Worm (Caenorhabditis elegans) whole organism, L1 larva: ENCODE results near the gene nspb-3.

Source experiments
- C16A3.4 ChIP-seq: fragments of 150-350 bp; optimal IDR thresholded peaks from 2 replicates; lab custom pipeline; 2014; ENCODE audit warnings: missing biosample characterization, missing genetic modification characterization
- C34B4.2 ChIP-seq: sonication (generic microtip); optimal IDR thresholded peaks from 2 replicates; lab custom pipeline; 2017; ENCODE audit warnings: mild to moderate bottlenecking, missing genetic modification characterization, missing compliant biosample characterization
- aha-1 ChIP-seq: fragments of 150-350 bp; optimal IDR thresholded peaks from 2 replicates; lab custom pipeline; 2014; ENCODE audit warnings: missing biosample characterization, missing genetic modification characterization
- alr-1 ChIP-seq: fragments of 200-800 bp; sonication (Bioruptor generic); optimal IDR thresholded peaks from 2 replicates; lab custom pipeline; 2018; ENCODE audit warnings: borderline replicate concordance, mild to moderate bottlenecking, missing genetic modification characterization, missing compliant biosample characterization
- aly-2 ChIP-seq: fragments of 150-350 bp; optimal IDR thresholded peaks from 2 replicates; lab custom pipeline; 2014; ENCODE audit warnings: missing biosample characterization, missing genetic modification characterization
- ama-1 ChIP-seq: fragments of 150-350 bp; optimal IDR thresholded peaks from 2 replicates; lab custom pipeline; 2014
- blmp-1 ChIP-seq: fragments of 150-350 bp; optimal IDR thresholded peaks from 2 replicates; lab custom pipeline; 2014; ENCODE audit warnings: missing biosample characterization, missing genetic modification characterization
- ceh-63 ChIP-seq: fragments of 200-800 bp; sonication (Bioruptor generic); optimal IDR thresholded peaks from 2 replicates; lab custom pipeline; 2018; ENCODE audit warnings: mild to moderate bottlenecking, missing genetic modification characterization, missing compliant biosample characterization
- ceh-8 ChIP-seq: fragments of 200-800 bp; sonication (Bioruptor generic); optimal IDR thresholded peaks from 2 replicates; lab custom pipeline; 2018; ENCODE audit warnings: mild to moderate bottlenecking, missing genetic modification characterization, moderate library complexity, missing compliant biosample characterization
- ceh-88 ChIP-seq: fragments of 200-800 bp; sonication (Bioruptor generic); IDR thresholded peaks from 2 replicates; pipeline ENCODE4 v1.3.6; 2022; ENCODE audit warnings: missing genetic modification characterization, missing compliant biosample characterization
- ceh-90 ChIP-seq: sonication (generic microtip); optimal IDR thresholded peaks from 2 replicates; lab custom pipeline; 2016; ENCODE audit warnings: missing genetic modification characterization, missing compliant biosample characterization
- ces-1 ChIP-seq: fragments of 150-350 bp; optimal IDR thresholded peaks from 2 replicates; lab custom pipeline; 2014; ENCODE audit warnings: missing biosample characterization, missing genetic modification reagents, missing genetic modification characterization
- dpl-1 ChIP-seq, 3 experiments: fragments of 150-350 bp in 2 of 3; sonication (generic microtip) in 1 of 3; optimal IDR thresholded peaks; 2 replicates each; lab custom pipeline; 2014 to 2017; ENCODE audit warnings: missing biosample characterization in 3 of 3, missing genetic modification characterization in 3 of 3, missing genetic modification reagents in 3 of 3
- dsc-1 ChIP-seq: sonication (generic microtip); optimal IDR thresholded peaks from 2 replicates; lab custom pipeline; 2016; ENCODE audit warnings: mild to moderate bottlenecking, missing genetic modification characterization, missing compliant biosample characterization
- efl-1 ChIP-seq, 4 experiments: fragments of 150-350 bp; optimal IDR thresholded peaks in 3 of 4; peaks in 1 of 4; 1 replicate in 1 of 4; 2 replicates in 3 of 4; lab custom pipeline; 2014; ENCODE audit warnings: missing biosample characterization in 2 of 4, missing genetic modification characterization in 2 of 4, missing genetic modification reagents in 2 of 4
- egl-27 ChIP-seq, 2 experiments: fragments of 150-350 bp in 1 of 2; sonication (generic microtip); optimal IDR thresholded peaks; 3 replicates each; lab custom pipeline; 2017 to 2018; ENCODE audit warnings: missing biosample characterization in 2 of 2, missing genetic modification characterization in 2 of 2, missing genetic modification reagents in 2 of 2
- elt-2 ChIP-seq: sonication (generic microtip); optimal IDR thresholded peaks from 2 replicates; lab custom pipeline; 2016; ENCODE audit warnings: missing genetic modification characterization, mild to moderate bottlenecking, inconsistent platforms, missing compliant biosample characterization, missing genetic modification reagents
- elt-3 ChIP-seq, 6 experiments: fragments of 150-350 bp in 1 of 6; sonication (generic microtip); optimal IDR thresholded peaks; 2 replicates each; lab custom pipeline; 2017 to 2018; ENCODE audit warnings: missing biosample characterization in 6 of 6, missing genetic modification characterization in 6 of 6, inconsistent platforms in 1 of 6
- ets-5 ChIP-seq: fragments of 200-800 bp; sonication (Bioruptor generic); IDR thresholded peaks from 2 replicates; pipeline ENCODE4 v1.3.6; 2022; ENCODE audit warnings: missing genetic modification characterization, missing compliant biosample characterization
- fkh-10 ChIP-seq: sonication (generic microtip); optimal IDR thresholded peaks from 2 replicates; lab custom pipeline; 2017; ENCODE audit warnings: missing biosample characterization, missing genetic modification reagents, missing genetic modification characterization
- fkh-8 ChIP-seq: sonication (generic microtip); optimal IDR thresholded peaks from 2 replicates; lab custom pipeline; 2016; ENCODE audit warnings: mild to moderate bottlenecking, missing genetic modification characterization, missing compliant biosample characterization
- fos-1 ChIP-seq: fragments of 150-350 bp; optimal IDR thresholded peaks from 2 replicates; lab custom pipeline; 2014; ENCODE audit warnings: missing biosample characterization, missing genetic modification characterization
- grh-1 ChIP-seq: fragments of 200-800 bp; sonication (Bioruptor generic); IDR thresholded peaks from 2 replicates; pipeline ENCODE4 v1.3.6; 2022; ENCODE audit warnings: missing genetic modification reagents, missing genetic modification characterization, missing compliant biosample characterization
- hlh-17 ChIP-seq: fragments of 200-800 bp; sonication (Bioruptor generic); optimal IDR thresholded peaks from 2 replicates; lab custom pipeline; 2018; ENCODE audit warnings: missing genetic modification characterization, mild to moderate bottlenecking, missing compliant biosample characterization, moderate library complexity, borderline replicate concordance
- hlh-4 ChIP-seq: sonication (generic microtip); optimal IDR thresholded peaks from 2 replicates; lab custom pipeline; 2016; ENCODE audit warnings: mild to moderate bottlenecking, missing genetic modification characterization, missing compliant biosample characterization
- isw-1 ChIP-seq: fragments of 200-800 bp; sonication (Bioruptor generic); IDR thresholded peaks from 2 replicates; pipeline ENCODE4 v1.3.6; 2022; ENCODE audit warnings: missing genetic modification characterization, missing compliant biosample characterization
- jun-1 ChIP-seq: fragments of 150-350 bp; optimal IDR thresholded peaks from 2 replicates; lab custom pipeline; 2014; ENCODE audit warnings: missing biosample characterization, missing genetic modification reagents, missing genetic modification characterization
- lin-14 ChIP-seq: fragments of 200-800 bp; sonication (Bioruptor generic); optimal IDR thresholded peaks from 2 replicates; lab custom pipeline; 2018; ENCODE audit warnings: mild to moderate bottlenecking, missing genetic modification characterization, moderate library complexity, missing compliant biosample characterization
- lir-3 ChIP-seq: sonication (generic microtip); optimal IDR thresholded peaks from 2 replicates; lab custom pipeline; 2016; ENCODE audit warnings: mild to moderate bottlenecking, missing genetic modification characterization, moderate library complexity, missing compliant biosample characterization; ENCODE audit not compliant: poor library complexity
- lsy-2 ChIP-seq, 2 experiments: fragments of 150-350 bp; optimal IDR thresholded peaks; 2 replicates each; lab custom pipeline; 2014; ENCODE audit warnings: missing biosample characterization in 2 of 2, missing genetic modification characterization in 2 of 2
- mab-9 ChIP-seq: fragments of 200-800 bp; sonication (Bioruptor generic); IDR thresholded peaks from 2 replicates; pipeline ENCODE4 v1.3.6; 2022; ENCODE audit warnings: missing genetic modification reagents, missing genetic modification characterization, missing compliant biosample characterization
- mdl-1 ChIP-seq, 2 experiments: fragments of 150-350 bp; optimal IDR thresholded peaks; 2 replicates each; lab custom pipeline; 2014 to 2017; ENCODE audit warnings: missing biosample characterization in 2 of 2, missing genetic modification characterization in 2 of 2, inconsistent platforms in 1 of 2
- mef-2 ChIP-seq: fragments of 150-350 bp; optimal IDR thresholded peaks from 2 replicates; lab custom pipeline; 2014; ENCODE audit warnings: missing biosample characterization, missing genetic modification characterization
- mep-1 ChIP-seq: fragments of 150-350 bp; optimal IDR thresholded peaks from 2 replicates; lab custom pipeline; 2014; ENCODE audit warnings: missing biosample characterization, missing genetic modification characterization
- nhr-11 ChIP-seq: fragments of 150-350 bp; optimal IDR thresholded peaks from 2 replicates; lab custom pipeline; 2014; ENCODE audit warnings: missing biosample characterization, missing genetic modification characterization
- nhr-19 ChIP-seq: fragments of 200-800 bp; sonication (Bioruptor generic); conservative IDR thresholded peaks from 2 replicates; pipeline ENCODE4 v1.3.6; 2022; ENCODE audit warnings: missing genetic modification characterization, missing compliant biosample characterization
- nhr-28 ChIP-seq: fragments of 150-350 bp; optimal IDR thresholded peaks from 2 replicates; lab custom pipeline; 2014; ENCODE audit warnings: missing biosample characterization, missing genetic modification characterization
- nhr-71 ChIP-seq: sonication (generic microtip); optimal IDR thresholded peaks from 2 replicates; lab custom pipeline; 2016; ENCODE audit warnings: mild to moderate bottlenecking, missing genetic modification characterization, moderate library complexity, missing compliant biosample characterization
- nhr-77 ChIP-seq: fragments of 150-350 bp; optimal IDR thresholded peaks from 2 replicates; lab custom pipeline; 2014; ENCODE audit warnings: missing biosample characterization, missing genetic modification characterization
- nhr-84 ChIP-seq: sonication (generic microtip); optimal IDR thresholded peaks from 2 replicates; lab custom pipeline; 2017; ENCODE audit warnings: missing biosample characterization, missing genetic modification characterization
- nhr-90 ChIP-seq: sonication (generic microtip); optimal IDR thresholded peaks from 2 replicates; lab custom pipeline; 2016; ENCODE audit warnings: mild to moderate bottlenecking, missing genetic modification characterization, missing compliant biosample characterization; ENCODE audit not compliant: poor library complexity
- pqm-1 ChIP-seq: sonication (generic microtip); optimal IDR thresholded peaks from 3 replicates; lab custom pipeline; 2017; ENCODE audit warnings: missing biosample characterization, missing genetic modification characterization
- skn-1 ChIP-seq: fragments of 150-350 bp; optimal IDR thresholded peaks from 2 replicates; lab custom pipeline; 2014; ENCODE audit warnings: missing biosample characterization, missing genetic modification characterization
- sox-4 ChIP-seq: sonication (generic microtip); optimal IDR thresholded peaks from 2 replicates; lab custom pipeline; 2016; ENCODE audit warnings: missing genetic modification characterization, missing compliant biosample characterization
- sptf-1 ChIP-seq: fragments of 150-350 bp; optimal IDR thresholded peaks from 2 replicates; lab custom pipeline; 2014; ENCODE audit warnings: missing biosample characterization, missing genetic modification characterization
- tbx-2 ChIP-seq: sonication (generic microtip); optimal IDR thresholded peaks from 2 replicates; lab custom pipeline; 2016; ENCODE audit warnings: missing genetic modification characterization, missing compliant biosample characterization
- tlp-1 ChIP-seq: fragments of 150-350 bp; optimal IDR thresholded peaks from 2 replicates; lab custom pipeline; 2014; ENCODE audit warnings: missing biosample characterization, missing genetic modification characterization
- unc-62 ChIP-seq: fragments of 150-350 bp; optimal IDR thresholded peaks from 2 replicates; lab custom pipeline; 2014; ENCODE audit warnings: missing biosample characterization, missing genetic modification reagents, missing genetic modification characterization
- unc-86 ChIP-seq: sonication (generic microtip); optimal IDR thresholded peaks from 2 replicates; lab custom pipeline; 2016; ENCODE audit warnings: missing genetic modification characterization, missing compliant biosample characterization
- unc-98 ChIP-seq: fragments of 200-800 bp; sonication (Bioruptor generic); IDR thresholded peaks from 2 replicates; pipeline ENCODE4 v1.3.6; 2022; ENCODE audit warnings: missing genetic modification characterization, missing compliant biosample characterization
- zip-4 ChIP-seq: fragments of 200-800 bp; sonication (Bioruptor generic); optimal IDR thresholded peaks from 2 replicates; lab custom pipeline; 2018; ENCODE audit warnings: mild to moderate bottlenecking, missing genetic modification characterization, moderate library complexity, missing compliant biosample characterization
- ztf-11 ChIP-seq, 2 experiments: sonication (generic microtip); optimal IDR thresholded peaks; 2 replicates each; lab custom pipeline; 2016 to 2017; ENCODE audit warnings: missing genetic modification characterization in 2 of 2, missing biosample characterization in 1 of 2, missing compliant biosample characterization in 1 of 2

The nspb-3 gene

ce11 chrIV:6631704-6632272, 37.0 kb upstream of the nspb-3 start, which contains the start of the genes cest-5.1 and C01B10.9:
Gene cest-5.1 (minus strand): TSS chrIV:6631754.
Gene C01B10.9 (plus strand): TSS chrIV:6632222.
- TF ChIP-seq C34B4.2 (tag; lab: Kevin White, UChicago) (no peak), elt-3 (tag; optimal IDR thresholded peaks at IDR 0.05; lab: Kevin White, UChicago) (peak in 1 of 6 experiments; percentile 46), ama-1 (lab: Kevin White, UChicago) (no peak), fos-1 (peak; percentile 29), efl-1 (optimal IDR thresholded peaks at IDR 0.05; lab: Kevin White, UChicago) (peak; percentile 64 to 95), efl-1 (GFP tag; optimal IDR thresholded peaks at IDR 0.05 in 1 of 2; lab: Kevin White, UChicago) (peak; percentile 95 to 99), skn-1 (tag; lab: Kevin White, UChicago) (peak; percentile 77), aly-2 (no peak), sox-4 (peak; percentile 86), nhr-84 (tag; lab: Kevin White, UChicago) (no peak), nhr-11 (tag; lab: Kevin White, UChicago) (peak; percentile 3), ceh-63 (no peak), ceh-90 (tag; lab: Kevin White, UChicago) (peak; percentile 93), nhr-77 (tag; lab: Kevin White, UChicago) (peak; percentile 36), ces-1 (GFP tag; lab: Kevin White, UChicago) (no peak), nhr-19 (GFP tag; lab: Robert Waterston, UW) (peak; percentile 85), mab-9 (GFP tag; lab: Robert Waterston, UW) (peak; percentile 67; the same call in 1 of the 2 replicates), lir-3 (tag; lab: Kevin White, UChicago) (peak; percentile 96), fkh-8 (tag; lab: Kevin White, UChicago) (peak; percentile 81), hlh-17 (GFP tag; lab: Kevin White, UChicago) (no peak), aha-1 (tag; lab: Kevin White, UChicago) (no peak), tbx-2 (tag; lab: Kevin White, UChicago) (peak; percentile 90), isw-1 (peak; percentile 81), grh-1 (GFP tag; lab: Robert Waterston, UW) (peak; percentile 57; the same call in 1 of the 2 replicates), fkh-10 (GFP tag; lab: Kevin White, UChicago) (no peak), nhr-71 (tag; lab: Kevin White, UChicago) (peak; percentile 92), jun-1 (tag; lab: Kevin White, UChicago) (peak; percentile 52), C16A3.4 (tag; lab: Kevin White, UChicago) (peak; percentile 66), lsy-2 (tag; optimal IDR thresholded peaks at IDR 0.05; lab: Kevin White, UChicago) (peak; percentile 78 to 82), tlp-1 (tag; lab: Kevin White, UChicago) (no peak), mdl-1 (tag; optimal IDR thresholded peaks at IDR 0.05; lab: Kevin White, UChicago) (peak in 1 of 2 experiments; percentile 28), mep-1 (no peak), blmp-1 (peak; percentile 51), ceh-8 (GFP tag; lab: Kevin White, UChicago) (no peak), dpl-1 (GFP tag; optimal IDR thresholded peaks at IDR 0.05; lab: Kevin White, UChicago) (peak; percentile 90 to 95 (median 94)), ets-5 (GFP tag; lab: Robert Waterston, UW) (no peak), egl-27 (tag; optimal IDR thresholded peaks at IDR 0.05; lab: Kevin White, UChicago) (no peak), elt-2 (tag; lab: Kevin White, UChicago) (peak; percentile 67), lin-14 (GFP tag; lab: Kevin White, UChicago) (no peak), nhr-28 (tag; lab: Kevin White, UChicago) (no peak), unc-86 (tag; lab: Kevin White, UChicago) (peak; percentile 78), pqm-1 (tag; lab: Kevin White, UChicago) (no peak), unc-98 (GFP tag; lab: Robert Waterston, UW) (peak; percentile 83), ztf-11 (tag; optimal IDR thresholded peaks at IDR 0.05; lab: Kevin White, UChicago) (peak in 1 of 2 experiments; percentile 90), alr-1 (no peak), ceh-88 (GFP tag; lab: Robert Waterston, UW) (peak; percentile 70), sptf-1 (no peak), unc-62 (GFP tag; lab: Kevin White, UChicago) (no peak), zip-4 (peak; percentile 48), mef-2 (no peak), dsc-1 (tag; lab: Kevin White, UChicago) (peak; percentile 88), hlh-4 (tag; lab: Kevin White, UChicago) (peak; percentile 28), nhr-90 (tag; lab: Kevin White, UChicago) (peak; percentile 91)
